Comparison of ENCODE assay signal across 2 worm cellular contexts in genomic region chrIV:396373-396772, ce11.
TF ChIP-seq lines count a peak whose summit lies in the region.

rrp-8 (plus strand) TSS chrIV:396545.

TF ChIP-seq in whole organism, L1 larva, 84 proteins besides CTCF, POLR2A, EP300 and RAD21 (continued from another document):
- TF ChIP-seq unc-30 (tag; optimal IDR thresholded peaks at IDR 0.05; lab: Kevin White, UChicago) (no peak), hlh-4 (tag; optimal IDR thresholded peaks at IDR 0.05; lab: Kevin White, UChicago) (no peak), fkh-4 (tag; optimal IDR thresholded peaks at IDR 0.05; lab: Kevin White, UChicago; ENCODE audit: borderline replicate concordance) (no peak), efl-1 (optimal IDR thresholded peaks at IDR 0.05; lab: Kevin White, UChicago) (no peak), efl-1 (GFP tag; optimal IDR thresholded peaks at IDR 0.05 in 1 of 2; lab: Kevin White, UChicago) (no peak), jun-1 (tag; optimal IDR thresholded peaks at IDR 0.05; lab: Kevin White, UChicago) (no peak), skn-1 (tag; optimal IDR thresholded peaks at IDR 0.05; lab: Kevin White, UChicago) (no peak), ceh-63 (GFP tag; optimal IDR thresholded peaks at IDR 0.05; lab: Kevin White, UChicago) (no peak), fos-1 (tag; optimal IDR thresholded peaks at IDR 0.05; lab: Kevin White, UChicago) (no peak)

TF ChIP-seq in whole organism, young adult, 124 proteins besides CTCF, POLR2A, EP300 and RAD21 (continued from another document):
- no peak for TF ChIP-seq cebp-1 (GFP tag; IDR thresholded peaks at IDR 0.05; lab: Robert Waterston, UW)
- TF ChIP-seq cebp-1 (tag; optimal IDR thresholded peaks at IDR 0.05; lab: Kevin White, UChicago): peak; percentile 26
- no peak for TF ChIP-seq F23B12.7 (tag; optimal IDR thresholded peaks at IDR 0.05; lab: Kevin White, UChicago; ENCODE audit: insufficient read depth)
- TF ChIP-seq somi-1 (GFP tag; optimal IDR thresholded peaks at IDR 0.05; lab: Kevin White, UChicago): no peak
- no peak for TF ChIP-seq K12H6.12 (tag; optimal IDR thresholded peaks at IDR 0.05; lab: Kevin White, UChicago)
- TF ChIP-seq dox-1 (GFP tag; IDR thresholded peaks at IDR 0.05; lab: Robert Waterston, UW): no peak
- TF ChIP-seq F52B5.7 (tag; optimal IDR thresholded peaks at IDR 0.05; lab: Kevin White, UChicago): no peak
- TF ChIP-seq bed-1 (GFP tag; IDR thresholded peaks at IDR 0.05; lab: Robert Waterston, UW): no peak
- TF ChIP-seq ets-4 (GFP tag; optimal IDR thresholded peaks at IDR 0.05; lab: Kevin White, UChicago): no peak
- no peak for TF ChIP-seq efl-1 (GFP tag; optimal IDR thresholded peaks at IDR 0.05; lab: Kevin White, UChicago)
- TF ChIP-seq nhr-27 (tag; optimal IDR thresholded peaks at IDR 0.05; lab: Kevin White, UChicago): no peak
- TF ChIP-seq B0261.1 (tag; optimal IDR thresholded peaks at IDR 0.05; lab: Kevin White, UChicago): no peak
- no peak for TF ChIP-seq ceh-58 (GFP tag; IDR thresholded peaks at IDR 0.05; lab: Robert Waterston, UW)
- TF ChIP-seq snpc-1.3 (tag; optimal IDR thresholded peaks at IDR 0.05; lab: Kevin White, UChicago; ENCODE audit: insufficient read depth): peak; percentile 52
- no peak for TF ChIP-seq ceh-91 (GFP tag; IDR thresholded peaks at IDR 0.05; lab: Robert Waterston, UW)
- no peak for TF ChIP-seq pha-4 (tag; optimal IDR thresholded peaks at IDR 0.05; lab: Kevin White, UChicago)
- TF ChIP-seq C17E4.6 (GFP tag; IDR thresholded peaks at IDR 0.05; lab: Robert Waterston, UW): no peak
- peak; percentile 32 for TF ChIP-seq B0336.3 (GFP tag; IDR thresholded peaks at IDR 0.05; lab: Robert Waterston, UW)
- TF ChIP-seq F37B4.10 (GFP tag; IDR thresholded peaks at IDR 0.05; lab: Robert Waterston, UW): no peak
- TF ChIP-seq Y95B8A.8 (GFP tag; IDR thresholded peaks at IDR 0.05; lab: Robert Waterston, UW): no peak
- TF ChIP-seq nfyb-1 (GFP tag; IDR thresholded peaks at IDR 0.05; lab: Robert Waterston, UW): 0 out of 2 replicates have a peak, but pooled peaks have one; percentile 43
- peak; percentile 17; the same call in 1 of the 2 replicates for TF ChIP-seq madf-6 (GFP tag; IDR thresholded peaks at IDR 0.05; lab: Robert Waterston, UW)
- TF ChIP-seq sptf-2 (GFP tag; optimal IDR thresholded peaks at IDR 0.05; lab: Kevin White, UChicago): no peak
- TF ChIP-seq nhr-90 (tag; optimal IDR thresholded peaks at IDR 0.05; lab: Kevin White, UChicago): no peak
- no peak for TF ChIP-seq F57A8.1 (GFP tag; optimal IDR thresholded peaks at IDR 0.05; lab: Kevin White, UChicago)
- peak; percentile 30 for TF ChIP-seq B0035.1 (tag; optimal IDR thresholded peaks at IDR 0.05; lab: Kevin White, UChicago)
